Worm (Caenorhabditis elegans) whole organism, mixed stage, embryonic: ENCODE measurements around the gene M04C3.1.

ENCODE experiments used
- M03D4.4 ChIP-seq: sonication (generic microtip); optimal IDR thresholded peaks from 2 replicates; lab custom pipeline; 2017; ENCODE audit warnings: mild to moderate bottlenecking, missing genetic modification characterization, missing compliant biosample characterization
- bed-3 ChIP-seq: fragments of 200-800 bp; sonication (Bioruptor generic); optimal IDR thresholded peaks from 3 replicates; lab custom pipeline; 2018; ENCODE audit warnings: mild to moderate bottlenecking, missing genetic modification characterization, moderate library complexity, missing compliant biosample characterization
- blmp-1 ChIP-seq: fragments of 150-350 bp; optimal IDR thresholded peaks from 2 replicates; lab custom pipeline; 2014; ENCODE audit warnings: missing biosample characterization, missing genetic modification characterization
- ceh-39 ChIP-seq: fragments of 150-350 bp; optimal IDR thresholded peaks from 2 replicates; lab custom pipeline; 2014; ENCODE audit warnings: missing biosample characterization, missing genetic modification characterization
- ceh-43 ChIP-seq: fragments of 200-800 bp; sonication (Bioruptor generic); optimal IDR thresholded peaks from 2 replicates; lab custom pipeline; 2018; ENCODE audit warnings: mild to moderate bottlenecking, missing genetic modification characterization, moderate library complexity, missing compliant biosample characterization
- ceh-83 ChIP-seq: fragments of 200-800 bp; sonication (Bioruptor generic); optimal IDR thresholded peaks from 2 replicates; lab custom pipeline; 2018; ENCODE audit warnings: mild to moderate bottlenecking, missing genetic modification characterization, missing compliant biosample characterization
- ces-1 ChIP-seq: fragments of 150-350 bp; optimal IDR thresholded peaks from 2 replicates; lab custom pipeline; 2014; ENCODE audit warnings: missing biosample characterization, missing genetic modification reagents, missing genetic modification characterization
- drap-1 ChIP-seq: fragments of 200-800 bp; sonication (Bioruptor generic); optimal IDR thresholded peaks from 3 replicates; lab custom pipeline; 2018; ENCODE audit warnings: mild to moderate bottlenecking, missing genetic modification characterization, missing compliant biosample characterization
- elt-3 ChIP-seq: fragments of 150-350 bp; optimal IDR thresholded peaks from 2 replicates; lab custom pipeline; 2014; ENCODE audit warnings: missing biosample characterization, missing genetic modification characterization
- flh-1 ChIP-seq: fragments of 200-800 bp; sonication (Bioruptor generic); optimal IDR thresholded peaks from 2 replicates; lab custom pipeline; 2018; ENCODE audit warnings: mild to moderate bottlenecking, missing genetic modification characterization, moderate library complexity, missing compliant biosample characterization
- ham-2 ChIP-seq: fragments of 200-800 bp; sonication (Bioruptor generic); optimal IDR thresholded peaks from 2 replicates; lab custom pipeline; 2018; ENCODE audit warnings: mild to moderate bottlenecking, missing genetic modification characterization, missing compliant biosample characterization
- hlh-1 ChIP-seq: fragments of 150-350 bp; optimal IDR thresholded peaks from 2 replicates; lab custom pipeline; 2014; ENCODE audit warnings: missing biosample characterization, missing genetic modification reagents, missing genetic modification characterization
- lin-32 ChIP-seq: fragments of 200-800 bp; sonication (Bioruptor generic); optimal IDR thresholded peaks from 2 replicates; lab custom pipeline; 2018; ENCODE audit warnings: mild to moderate bottlenecking, missing genetic modification characterization, missing compliant biosample characterization
- lsy-2 ChIP-seq: fragments of 150-350 bp; optimal IDR thresholded peaks from 2 replicates; lab custom pipeline; 2014; ENCODE audit warnings: missing biosample characterization, missing genetic modification characterization
- mab-5 ChIP-seq: fragments of 150-350 bp; optimal IDR thresholded peaks from 2 replicates; lab custom pipeline; 2014; ENCODE audit warnings: missing biosample characterization, missing genetic modification characterization
- mep-1 ChIP-seq: fragments of 150-350 bp; optimal IDR thresholded peaks from 2 replicates; lab custom pipeline; 2017; ENCODE audit warnings: missing biosample characterization, missing genetic modification reagents, missing genetic modification characterization, inconsistent platforms
- mls-2 ChIP-seq: sonication (generic microtip); optimal IDR thresholded peaks from 2 replicates; lab custom pipeline; 2016; ENCODE audit warnings: mild to moderate bottlenecking, missing genetic modification characterization, moderate library complexity, missing compliant biosample characterization
- nhr-2 ChIP-seq: fragments of 150-350 bp; optimal IDR thresholded peaks from 2 replicates; lab custom pipeline; 2014; ENCODE audit warnings: missing biosample characterization, missing genetic modification characterization
- nhr-237 ChIP-seq: fragments of 150-350 bp; optimal IDR thresholded peaks from 2 replicates; lab custom pipeline; 2014; ENCODE audit warnings: missing biosample characterization, missing genetic modification characterization
- nhr-28 ChIP-seq: fragments of 150-350 bp; optimal IDR thresholded peaks from 2 replicates; lab custom pipeline; 2014; ENCODE audit warnings: missing biosample characterization, missing genetic modification characterization
- nhr-76 ChIP-seq: sonication (generic microtip); optimal IDR thresholded peaks from 2 replicates; lab custom pipeline; 2017; ENCODE audit warnings: missing biosample characterization, missing genetic modification characterization
- pha-4 ChIP-seq: fragments of 150-350 bp; optimal IDR thresholded peaks from 2 replicates; lab custom pipeline; 2018; ENCODE audit warnings: missing biosample characterization, missing genetic modification reagents, missing genetic modification characterization
- sem-2 ChIP-seq: fragments of 200-800 bp; sonication (Bioruptor generic); optimal IDR thresholded peaks from 2 replicates; lab custom pipeline; 2018; ENCODE audit warnings: mild to moderate bottlenecking, missing genetic modification characterization, missing compliant biosample characterization
- snpc-4 ChIP-seq: fragments of 150-350 bp; optimal IDR thresholded peaks from 2 replicates; lab custom pipeline; 2014; ENCODE audit warnings: missing biosample characterization, missing genetic modification characterization
- sptf-1 ChIP-seq: sonication (generic microtip); optimal IDR thresholded peaks from 2 replicates; lab custom pipeline; 2017; ENCODE audit warnings: mild to moderate bottlenecking, missing genetic modification characterization, moderate library complexity, missing compliant biosample characterization
- tbx-8 ChIP-seq: fragments of 200-800 bp; sonication (Bioruptor generic); optimal IDR thresholded peaks from 2 replicates; lab custom pipeline; 2018; ENCODE audit warnings: mild to moderate bottlenecking, missing genetic modification characterization, moderate library complexity, missing compliant biosample characterization
- unc-120 ChIP-seq: sonication (generic microtip); optimal IDR thresholded peaks from 2 replicates; lab custom pipeline; 2017; ENCODE audit warnings: missing genetic modification characterization, missing compliant biosample characterization; ENCODE audit not compliant: poor library complexity, severe bottlenecking
- unc-39 ChIP-seq: fragments of 150-350 bp; optimal IDR thresholded peaks from 2 replicates; lab custom pipeline; 2014; ENCODE audit warnings: missing biosample characterization, missing genetic modification characterization
- unc-62 ChIP-seq: fragments of 150-350 bp; optimal IDR thresholded peaks from 2 replicates; lab custom pipeline; 2014; ENCODE audit warnings: missing biosample characterization, missing genetic modification reagents, missing genetic modification characterization
- zip-8 ChIP-seq: fragments of 150-350 bp; optimal IDR thresholded peaks from 2 replicates; lab custom pipeline; 2014; ENCODE audit warnings: missing biosample characterization, missing genetic modification characterization
- ztf-11 ChIP-seq: fragments of 150-350 bp; optimal IDR thresholded peaks from 2 replicates; lab custom pipeline; 2014; ENCODE audit warnings: missing biosample characterization, missing genetic modification characterization

M04C3.1 gene

DNA sequence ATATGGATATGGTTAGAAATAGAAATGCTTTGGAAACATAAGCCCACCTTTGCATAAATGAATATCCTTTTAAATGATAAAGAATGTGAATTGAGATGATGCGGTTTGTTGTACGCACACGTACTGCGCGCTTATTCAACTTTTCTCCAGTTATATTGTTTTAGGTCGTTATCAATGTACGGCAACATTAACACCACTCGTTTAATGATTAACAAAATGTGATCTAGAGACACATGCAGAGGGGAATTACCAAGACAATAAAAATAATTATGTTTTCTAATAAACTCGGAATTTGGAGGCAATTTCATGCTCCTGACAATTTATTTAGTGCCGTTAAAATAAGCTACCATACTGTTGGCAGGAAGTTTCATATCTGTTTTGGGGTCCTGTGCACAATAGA, at the start of gene M04C3.1:
TSS of gene M04C3.1 (minus strand) at position 164 of the 400 bp plus-strand sequence.
- no peak for TF ChIP-seq flh-1 (GFP tag; lab: Kevin White, UChicago)
- TF ChIP-seq nhr-237 (tag; lab: Kevin White, UChicago): no peak
- TF ChIP-seq tbx-8 (GFP tag; lab: Kevin White, UChicago): no peak
- TF ChIP-seq lin-32: no peak
- TF ChIP-seq nhr-2 (tag; lab: Kevin White, UChicago): no peak
- TF ChIP-seq elt-3: no peak
- TF ChIP-seq bed-3 (GFP tag; lab: Kevin White, UChicago): no peak
- TF ChIP-seq sem-2 (GFP tag; lab: Kevin White, UChicago): no peak
- no peak for TF ChIP-seq unc-39 (tag; lab: Kevin White, UChicago)
- no peak for TF ChIP-seq ceh-39 (tag; lab: Kevin White, UChicago)
- no peak for TF ChIP-seq ham-2 (GFP tag; lab: Kevin White, UChicago)
- no peak for TF ChIP-seq drap-1 (GFP tag; lab: Kevin White, UChicago)
- no peak for TF ChIP-seq unc-62 (GFP tag; lab: Kevin White, UChicago)
- TF ChIP-seq ztf-11 (tag; lab: Kevin White, UChicago): no peak
- TF ChIP-seq lsy-2 (tag; lab: Kevin White, UChicago): no peak
- TF ChIP-seq mep-1 (tag; lab: Kevin White, UChicago): no peak
- TF ChIP-seq pha-4 (tag; lab: Kevin White, UChicago): no peak
- TF ChIP-seq mls-2: no peak
- no peak for TF ChIP-seq nhr-28 (tag; lab: Kevin White, UChicago)
- TF ChIP-seq mab-5 (tag; lab: Kevin White, UChicago): no peak
- TF ChIP-seq, all 35 proteins: peak for 0

DNA sequence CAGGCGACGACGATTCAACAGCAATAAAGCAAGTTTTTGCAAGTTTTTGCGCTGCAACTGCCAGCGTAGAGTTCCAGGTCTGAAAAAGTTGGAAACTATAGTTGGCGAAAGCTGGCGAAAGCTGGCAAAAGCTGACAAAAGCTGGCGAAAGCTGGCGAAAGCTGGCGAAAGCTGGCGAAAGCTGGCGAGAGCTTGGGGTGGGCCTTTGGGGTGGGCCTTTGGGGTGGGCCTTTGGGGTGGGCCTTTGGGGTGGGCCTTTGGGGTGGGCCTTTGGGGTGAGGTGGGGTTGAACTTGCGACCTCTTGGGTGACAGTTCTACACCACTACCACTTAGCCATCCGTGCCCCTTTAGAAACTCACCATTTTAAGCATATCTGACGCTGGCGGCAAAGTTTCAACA, 49.7 kb upstream of the M04C3.1 start:
- TF ChIP-seq drap-1 (GFP tag; lab: Kevin White, UChicago) (peak; percentile 8), mls-2 (no peak), nhr-28 (tag; lab: Kevin White, UChicago) (no peak), snpc-4 (no peak), lsy-2 (tag; lab: Kevin White, UChicago) (no peak), bed-3 (GFP tag; lab: Kevin White, UChicago) (no peak), mab-5 (tag; lab: Kevin White, UChicago) (no peak), blmp-1 (tag; lab: Kevin White, UChicago) (no peak)
- TF ChIP-seq, all 35 proteins: peak for 1

DNA sequence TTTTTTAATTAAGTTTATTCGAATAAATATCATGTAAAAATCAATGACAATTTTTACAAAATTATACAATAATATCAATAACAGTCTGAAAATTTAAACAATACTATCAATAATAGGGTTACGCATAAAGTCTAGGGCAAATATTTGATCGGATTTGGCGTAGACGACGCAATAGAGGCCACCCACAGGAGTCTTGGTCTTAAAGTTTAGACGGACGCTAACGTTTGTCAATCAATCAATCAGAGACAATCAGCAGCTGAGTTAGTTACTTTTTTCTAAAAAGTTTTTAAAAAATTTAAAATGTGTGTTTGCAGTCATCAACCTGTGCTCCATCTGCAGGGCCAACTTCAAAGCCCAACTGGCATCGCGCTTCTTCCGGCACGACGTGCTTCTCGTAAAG, 45.9 kb upstream of the M04C3.1 start, which contains the start of gene Y43F8B.29:
TSS of gene Y43F8B.29 (plus strand) at position 301 of the 400 bp plus-strand sequence.
- TF ChIP-seq lin-32 (no peak), zip-8 (no peak), sem-2 (GFP tag; lab: Kevin White, UChicago) (no peak), elt-3 (no peak), ham-2 (GFP tag; lab: Kevin White, UChicago) (no peak), ztf-11 (tag; lab: Kevin White, UChicago) (no peak), tbx-8 (GFP tag; lab: Kevin White, UChicago) (no peak), nhr-237 (tag; lab: Kevin White, UChicago) (no peak), nhr-76 (tag; lab: Kevin White, UChicago) (no peak), bed-3 (GFP tag; lab: Kevin White, UChicago) (no peak)

DNA sequence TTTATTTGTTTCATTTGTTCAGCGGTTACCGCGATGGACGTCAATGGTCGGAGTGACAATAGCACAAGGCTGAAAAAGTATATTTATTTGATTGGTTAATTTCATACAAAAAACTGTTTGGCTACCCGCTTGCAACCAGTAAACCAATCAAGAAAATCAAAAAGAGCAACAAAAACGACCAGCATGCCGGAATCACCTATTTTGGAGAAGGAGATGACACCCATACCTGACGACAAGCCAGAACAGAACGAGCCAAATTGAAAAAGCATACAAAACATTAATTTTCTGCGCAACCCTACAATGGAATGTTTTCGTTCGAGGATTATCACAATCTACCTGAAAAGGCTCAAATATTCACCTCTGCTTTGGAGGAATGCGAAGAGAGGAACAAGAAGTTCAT, 45.1 kb upstream of the M04C3.1 start, which contains the start of gene Y43F8B.7:
TSS of gene Y43F8B.7 (plus strand) at position 301 of the 400 bp plus-strand sequence.
- no peak for TF ChIP-seq sptf-1 (tag; lab: Kevin White, UChicago)
- no peak for TF ChIP-seq tbx-8 (GFP tag; lab: Kevin White, UChicago)
- TF ChIP-seq M03D4.4 (tag; lab: Kevin White, UChicago): no peak
- no peak for TF ChIP-seq pha-4 (tag; lab: Kevin White, UChicago)
- no peak for TF ChIP-seq lin-32
- TF ChIP-seq ham-2 (GFP tag; lab: Kevin White, UChicago): no peak
- no peak for TF ChIP-seq blmp-1 (tag; lab: Kevin White, UChicago)
- no peak for TF ChIP-seq ceh-83 (GFP tag; lab: Kevin White, UChicago)
- no peak for TF ChIP-seq sem-2 (GFP tag; lab: Kevin White, UChicago)
- TF ChIP-seq nhr-237 (tag; lab: Kevin White, UChicago): no peak
- TF ChIP-seq flh-1 (GFP tag; lab: Kevin White, UChicago): no peak
- TF ChIP-seq bed-3 (GFP tag; lab: Kevin White, UChicago): no peak
- no peak for TF ChIP-seq ceh-39 (tag; lab: Kevin White, UChicago)
- no peak for TF ChIP-seq ceh-43 (GFP tag; lab: Kevin White, UChicago)
- TF ChIP-seq ces-1 (GFP tag; lab: Kevin White, UChicago): no peak
- TF ChIP-seq unc-120: no peak
- no peak for TF ChIP-seq elt-3

DNA sequence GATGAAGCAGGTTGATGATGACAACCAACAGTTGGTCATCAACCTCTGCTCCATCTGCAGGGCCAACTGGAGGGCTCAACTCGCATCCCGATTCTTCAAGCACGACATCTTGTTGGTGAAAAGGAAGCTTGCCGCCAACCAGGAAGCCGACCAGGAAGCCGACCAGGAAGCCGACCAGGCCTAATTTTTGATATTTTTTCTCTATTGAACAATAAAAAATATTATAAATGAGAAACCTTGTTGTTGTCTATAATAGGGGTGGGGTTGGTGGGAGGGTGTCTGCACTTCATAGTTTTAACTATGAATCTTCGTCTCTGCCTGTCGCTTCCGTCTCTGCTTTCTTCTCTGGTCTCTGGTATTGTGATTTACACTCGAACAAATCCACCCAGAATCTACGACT, 40.3 kb upstream of the M04C3.1 start, which contains the start of gene Y43F8B.18:
TSS of gene Y43F8B.18 (plus strand) at position 301 of the 400 bp plus-strand sequence.
- TF ChIP-seq drap-1 (GFP tag; lab: Kevin White, UChicago): no peak
- TF ChIP-seq lsy-2 (tag; lab: Kevin White, UChicago): no peak
- TF ChIP-seq mep-1 (tag; lab: Kevin White, UChicago): no peak
- TF ChIP-seq tbx-8 (GFP tag; lab: Kevin White, UChicago): no peak
- no peak for TF ChIP-seq nhr-2 (tag; lab: Kevin White, UChicago)
- no peak for TF ChIP-seq snpc-4
- TF ChIP-seq hlh-1 (tag; lab: Kevin White, UChicago): no peak
- TF ChIP-seq ceh-43 (GFP tag; lab: Kevin White, UChicago): no peak
- TF ChIP-seq sptf-1 (tag; lab: Kevin White, UChicago): no peak
- TF ChIP-seq nhr-28 (tag; lab: Kevin White, UChicago): no peak
- TF ChIP-seq elt-3: no peak
- TF ChIP-seq lin-32: no peak
